Worm (Caenorhabditis elegans) whole organism, L4 larva: Measurements from ENCODE around the gene F39F10.2.

Source experiments
- Y105C5A.15 ChIP-seq: fragments of 200-800 bp; sonication (Bioruptor generic); IDR thresholded peaks from 2 replicates; pipeline ENCODE4 v1.3.6; 2022; ENCODE audit warnings: missing genetic modification characterization, missing compliant biosample characterization
- hlh-30 ChIP-seq: sonication (generic microtip); optimal IDR thresholded peaks from 2 replicates; lab custom pipeline; 2017; ENCODE audit warnings: antibody characterized with exemption, mild to moderate bottlenecking, missing genetic modification characterization, missing compliant biosample characterization; ENCODE audit not compliant: insufficient read depth
- lin-39 ChIP-seq: fragments of 150-350 bp; optimal IDR thresholded peaks from 2 replicates; lab custom pipeline; 2014; ENCODE audit warnings: missing biosample characterization, missing genetic modification reagents, missing genetic modification characterization
- lsy-2 ChIP-seq, 2 experiments: fragments of 150-350 bp in 1 of 2; sonication (generic microtip) in 1 of 2; optimal IDR thresholded peaks; 2 replicates each; lab custom pipeline; 2014 to 2017; ENCODE audit warnings: missing biosample characterization in 2 of 2, missing genetic modification characterization in 2 of 2
- unc-130 ChIP-seq: sonication (generic microtip); optimal IDR thresholded peaks from 2 replicates; lab custom pipeline; 2016; ENCODE audit warnings: missing genetic modification reagents, missing genetic modification characterization, missing compliant biosample characterization
- unc-62 ChIP-seq, 3 experiments: fragments of 150-350 bp in 1 of 3; sonication (generic microtip); optimal IDR thresholded peaks in 2 of 3; peaks in 1 of 3; 1 replicate in 1 of 3; 2 replicates in 2 of 3; lab custom pipeline; 2014 to 2017; ENCODE audit warnings: missing biosample characterization in 3 of 3, missing genetic modification characterization in 3 of 3, missing genetic modification reagents in 3 of 3, missing genotype in 1 of 3

- no peak for TF ChIP-seq lsy-2 (tag; optimal IDR thresholded peaks at IDR 0.05; lab: Kevin White, UChicago)
- no peak for TF ChIP-seq Y105C5A.15 (GFP tag; lab: Robert Waterston, UW)
- TF ChIP-seq lin-39 (tag; lab: Kevin White, UChicago), result no peak
- TF ChIP-seq unc-130, result no peak
- no peak for TF ChIP-seq unc-62 (GFP tag; optimal IDR thresholded peaks at IDR 0.05 in 1 of 2; lab: Kevin White, UChicago)
- TF ChIP-seq unc-62 (tag; optimal IDR thresholded peaks at IDR 0.05; lab: Kevin White, UChicago), result no peak
- no peak for TF ChIP-seq hlh-30 (tag; lab: Kevin White, UChicago)
These were observed 29.7 kb upstream of the F39F10.2 start for ce11 chrX:16865016-16865415.
